Worm (Caenorhabditis elegans): ENCODE data around the gene rha-2.

rha-2 gene

ce11 chrIII:8639188-8639795 lies 24.9 kb upstream of the rha-2 start, which contains the start of gene fip-1:
fip-1 (plus strand) TSS chrIII:8639745.
- no peak for TF ChIP-seq unc-62 (GFP tag; optimal IDR thresholded peaks at IDR 0.05)

- TF ChIP-seq unc-62 (GFP tag; optimal IDR thresholded peaks at IDR 0.05) = no peak
These were observed 22.4 kb upstream of the rha-2 start for ce11 chrIII:8636803-8637202.

- TF ChIP-seq unc-62 (GFP tag; optimal IDR thresholded peaks at IDR 0.05) = no peak
These were observed 16.5 kb upstream of the rha-2 start, which contains the start of gene dnj-10 for ce11 chrIII:8630833-8631232. dnj-10 (plus strand) TSS chrIII:8631165.

ce11 chrIII:8628405-8628982 lies 14.1 kb upstream of the rha-2 start, which contains the start of the genes polk-1 and gpr-1:
polk-1 (minus strand) TSS chrIII:8628590.
gpr-1 (plus strand) TSS chrIII:8628932.
- no peak for TF ChIP-seq unc-62 (GFP tag; optimal IDR thresholded peaks at IDR 0.05)

ce11 chrIII:8625125-8625524 lies 10.8 kb upstream of the rha-2 start:
- TF ChIP-seq unc-62 (GFP tag; optimal IDR thresholded peaks at IDR 0.05) = no peak

- no peak for TF ChIP-seq unc-62 (GFP tag; optimal IDR thresholded peaks at IDR 0.05)
These were observed 8.1 kb upstream of the rha-2 start, which contains the start of gene ceh-16 for ce11 chrIII:8622435-8622834. ceh-16 (plus strand) TSS chrIII:8622735.

- no peak for TF ChIP-seq unc-62 (GFP tag; optimal IDR thresholded peaks at IDR 0.05)
These were observed 7.6 kb upstream of the rha-2 start for ce11 chrIII:8621982-8622381.

- TF ChIP-seq unc-62 (GFP tag; optimal IDR thresholded peaks at IDR 0.05) = no peak
These were observed 6.6 kb upstream of the rha-2 start for ce11 chrIII:8621002-8621401.

ce11 chrIII:8620259-8620658 lies 5.9 kb upstream of the rha-2 start:
- no peak for TF ChIP-seq unc-62 (GFP tag; optimal IDR thresholded peaks at IDR 0.05)

ce11 chrIII:8618412-8618960 lies 4.1 kb upstream of the rha-2 start, which contains the start of gene C13G5.2:
C13G5.2 (minus strand) TSS chrIII:8618462.
- TF ChIP-seq unc-62 (GFP tag; optimal IDR thresholded peaks at IDR 0.05) = no peak

- no peak for TF ChIP-seq unc-62 (GFP tag; optimal IDR thresholded peaks at IDR 0.05)
These were observed 2.2 kb upstream of the rha-2 start, which contains the start of gene C06E1.11 for ce11 chrIII:8616587-8616986. C06E1.11 (minus strand) TSS chrIII:8616687.

- no peak for TF ChIP-seq unc-62 (GFP tag; optimal IDR thresholded peaks at IDR 0.05)
These were observed 796 bp downstream of the rha-2 start for ce11 chrIII:8613573-8613972.

- no peak for TF ChIP-seq unc-62 (GFP tag; optimal IDR thresholded peaks at IDR 0.05)
These were observed 3.1 kb downstream of the rha-2 start for ce11 chrIII:8611282-8611681.

- no peak for TF ChIP-seq unc-62 (GFP tag; optimal IDR thresholded peaks at IDR 0.05)
These were observed 4.7 kb downstream of the rha-2 start, which contains the start of gene C06E1.9 for ce11 chrIII:8609683-8610082. C06E1.9 (minus strand) TSS chrIII:8609783.

- TF ChIP-seq unc-62 (GFP tag; optimal IDR thresholded peaks at IDR 0.05) = no peak
These were observed 8.8 kb downstream of the rha-2 start, which contains the start of gene C06E1.1 for ce11 chrIII:8605532-8605931. C06E1.1 (plus strand) TSS chrIII:8605832.

- no peak for TF ChIP-seq unc-62 (GFP tag; optimal IDR thresholded peaks at IDR 0.05)
These were observed 12.2 kb downstream of the rha-2 start for ce11 chrIII:8602148-8602547.

ce11 chrIII:8598961-8599360 lies 15.4 kb downstream of the rha-2 start:
- no peak for TF ChIP-seq unc-62 (GFP tag; optimal IDR thresholded peaks at IDR 0.05)
